Fruit fly (Drosophila melanogaster): ENCODE results near the gene CG13937.

The CG13937 gene

DNA sequence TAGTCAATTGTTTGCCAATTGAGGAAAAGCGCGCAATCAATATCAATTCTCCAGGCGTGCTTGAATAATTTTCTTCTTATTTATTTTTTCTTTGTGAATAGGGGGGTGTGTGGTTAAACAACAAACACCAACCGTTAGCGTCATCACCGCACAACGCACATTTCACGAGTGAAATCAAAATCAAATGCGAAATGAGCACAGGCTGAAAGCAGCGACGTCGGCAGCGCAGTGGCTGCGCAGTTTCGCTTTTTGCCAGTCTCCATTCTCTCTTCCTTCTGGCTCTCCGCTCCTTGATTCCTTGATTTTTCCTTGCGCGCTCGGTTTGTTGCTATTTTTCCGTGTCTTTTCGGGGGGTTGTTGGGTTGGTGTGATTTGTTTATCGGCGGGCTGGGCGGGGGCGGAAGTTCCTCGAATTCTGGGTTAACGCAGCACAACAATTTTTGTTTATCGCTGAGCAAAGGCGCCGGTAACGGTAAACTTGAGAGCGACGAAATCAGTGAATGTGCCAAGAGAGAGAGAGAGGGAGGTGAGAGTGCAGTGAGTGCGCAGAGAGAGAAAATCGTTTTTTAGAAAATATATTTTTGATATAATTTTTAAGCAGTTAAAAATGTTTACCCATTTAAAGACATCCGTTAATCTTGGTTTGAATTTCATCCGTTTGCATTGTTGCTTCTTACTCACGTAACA, at the start of gene CG13937 (continued):
- TF ChIP-seq CG11696 (GFP tag; IDR thresholded peaks at IDR 0.05) (no peak), CG18011 (GFP tag; optimal IDR thresholded peaks at IDR 0.05) (no peak), Nf-YA (GFP tag; IDR thresholded peaks at IDR 0.05) (no peak), gsb (GFP tag; IDR thresholded peaks at IDR 0.05) (no peak), CG9876 (GFP tag; optimal IDR thresholded peaks at IDR 0.05) (no peak), rib (GFP tag; IDR thresholded peaks at IDR 0.05) (no peak), CG11695 (GFP tag; IDR thresholded peaks at IDR 0.05) (0 out of 3 replicates have a peak, but pooled peaks have one; percentile 9), CG16863 (GFP tag; optimal IDR thresholded peaks at IDR 0.05) (no peak), CG4404 (GFP tag; IDR thresholded peaks at IDR 0.05) (no peak), H15 (GFP tag; IDR thresholded peaks at IDR 0.05) (no peak), CG6689 (GFP tag; IDR thresholded peaks at IDR 0.05) (no peak), cad (GFP tag; optimal IDR thresholded peaks at IDR 0.05) (no peak), chif (GFP tag; optimal IDR thresholded peaks at IDR 0.05) (no peak), TFAM (GFP tag; optimal IDR thresholded peaks at IDR 0.05) (no peak), z (GFP tag; IDR thresholded peaks at IDR 0.05) (0 out of 3 replicates have a peak, but pooled peaks have one; percentile 34), CG15073 (GFP tag; optimal IDR thresholded peaks at IDR 0.05) (no peak), lab (GFP tag; optimal IDR thresholded peaks at IDR 0.05) (peak; percentile 44), kni (GFP tag; optimal IDR thresholded peaks at IDR 0.05) (no peak), ewg (GFP tag; optimal IDR thresholded peaks at IDR 0.05) (peak; percentile 46), HLH3B (GFP tag; IDR thresholded peaks at IDR 0.05) (no peak), abd-A (tag; optimal IDR thresholded peaks at IDR 0.05) (peak; percentile 80), CG9932 (GFP tag; IDR thresholded peaks at IDR 0.05) (no peak), gcm (GFP tag; optimal IDR thresholded peaks at IDR 0.05) (no peak), chm (GFP tag; IDR thresholded peaks at IDR 0.05) (no peak), dimm (GFP tag; IDR thresholded peaks at IDR 0.05) (no peak), CG11723 (GFP tag; optimal IDR thresholded peaks at IDR 0.05) (no peak), hbn (GFP tag; IDR thresholded peaks at IDR 0.05; ENCODE audit: partially characterized antibody) (0 out of 2 replicates have a peak, but pooled peaks have one; percentile 32), esg (GFP tag; conservative IDR thresholded peaks at IDR 0.05) (no peak), CG8359 (GFP tag; optimal IDR thresholded peaks at IDR 0.05; ENCODE audit: borderline replicate concordance) (no peak), onecut (GFP tag; IDR thresholded peaks at IDR 0.05) (peak; percentile 38; the same call in 1 of the 2 replicates), pb (GFP tag; optimal IDR thresholded peaks at IDR 0.05) (no peak), Myb (GFP tag; optimal IDR thresholded peaks at IDR 0.05) (peak; percentile 1), salm (tag; optimal IDR thresholded peaks at IDR 0.05) (no peak), kay (GFP tag; optimal IDR thresholded peaks at IDR 0.05) (no peak), Doc2 (GFP tag; IDR thresholded peaks at IDR 0.05) (no peak), CG6175 (GFP tag; IDR thresholded peaks at IDR 0.05) (no peak), BtbVII (GFP tag; optimal IDR thresholded peaks at IDR 0.05) (peak; percentile 25), btn (GFP tag; optimal IDR thresholded peaks at IDR 0.05) (no peak), CG8290 (GFP tag; optimal IDR thresholded peaks at IDR 0.05) (no peak), CG8290 (tag; optimal IDR thresholded peaks at IDR 0.05) (no peak), slou (GFP tag; optimal IDR thresholded peaks at IDR 0.05) (no peak), CG16813 (GFP tag; IDR thresholded peaks at IDR 0.05; ENCODE audit: partially characterized antibody) (no peak), CG10431 (GFP tag; optimal IDR thresholded peaks at IDR 0.05) (no peak), CG10274 (GFP tag; optimal IDR thresholded peaks at IDR 0.05) (no peak), repo (GFP tag; optimal IDR thresholded peaks at IDR 0.05) (no peak), tna (GFP tag; IDR thresholded peaks at IDR 0.05; ENCODE audit: partially characterized antibody) (0 out of 2 replicates have a peak, but pooled peaks have one; percentile 25), CG13287 (GFP tag; IDR thresholded peaks at IDR 0.05; ENCODE audit: partially characterized antibody) (peak; percentile 35; the same call in 1 of the 2 replicates), CG12155 (GFP tag; optimal IDR thresholded peaks at IDR 0.05) (no peak), HHEX (GFP tag; optimal IDR thresholded peaks at IDR 0.05) (no peak), Deaf1 (tag; optimal IDR thresholded peaks at IDR 0.05) (peak; percentile 13), Hsf (GFP tag; optimal IDR thresholded peaks at IDR 0.05) (no peak)

Data from whole organism, embryonic.